Worm (Caenorhabditis elegans): ENCODE measurements around the gene zipt-16.

DNA sequence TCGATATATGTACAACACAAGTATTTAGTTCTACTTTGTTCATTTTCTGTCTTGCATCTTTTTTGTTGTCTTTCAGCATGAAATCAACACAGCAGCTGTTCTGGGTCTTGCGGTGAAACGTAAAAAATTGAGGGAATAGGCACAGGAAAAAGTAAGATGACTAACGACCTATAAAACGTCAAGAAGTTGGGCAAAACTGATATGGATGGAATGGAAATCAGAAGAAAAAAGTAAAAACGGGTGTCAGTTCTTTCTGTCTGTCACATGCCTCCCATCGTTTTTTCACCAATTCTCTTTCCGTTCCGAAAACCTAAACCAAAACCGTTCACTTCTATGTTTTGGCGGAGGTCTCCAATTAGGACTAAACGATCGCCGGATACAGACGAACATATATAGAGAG, 38.2 kb downstream of the zipt-16 start:
- TF ChIP-seq aly-1 (tag; optimal IDR thresholded peaks at IDR 0.05) (no peak), tbx-37 (GFP tag; conservative IDR thresholded peaks at IDR 0.05) (no peak), hmbx-1 (tag; optimal IDR thresholded peaks at IDR 0.05) (no peak), flt-1 (GFP tag; IDR thresholded peaks at IDR 0.05) (no peak), hmg-4 (GFP tag; optimal IDR thresholded peaks at IDR 0.05) (no peak), ama-1 (optimal IDR thresholded peaks at IDR 0.05) (no peak), pes-1 (GFP tag; IDR thresholded peaks at IDR 0.05) (no peak), tbx-11 (GFP tag; IDR thresholded peaks at IDR 0.05) (no peak), B0310.2 (tag; optimal IDR thresholded peaks at IDR 0.05) (no peak), scrt-1 (GFP tag; IDR thresholded peaks at IDR 0.05) (no peak), tra-4 (tag; optimal IDR thresholded peaks at IDR 0.05) (no peak), hnd-1 (tag; optimal IDR thresholded peaks at IDR 0.05) (no peak), ceh-36 (tag; optimal IDR thresholded peaks at IDR 0.05) (no peak), F13C5.2 (tag; optimal IDR thresholded peaks at IDR 0.05) (no peak)
